Worm (Caenorhabditis elegans) whole organism, late embryonic: Measurements from ENCODE around the gene ZK512.8.

Experiments
- ceh-14 ChIP-seq: sonication (generic microtip); optimal IDR thresholded peaks from 2 replicates; lab custom pipeline; 2016; ENCODE audit warnings: missing genotype, missing genetic modification characterization, missing compliant biosample characterization
- ceh-34 ChIP-seq: sonication (generic microtip); optimal IDR thresholded peaks from 2 replicates; lab custom pipeline; 2016; ENCODE audit warnings: mild to moderate bottlenecking, missing genetic modification characterization, missing compliant biosample characterization
- ceh-48 ChIP-seq: sonication (generic microtip); optimal IDR thresholded peaks from 2 replicates; lab custom pipeline; 2016; ENCODE audit warnings: missing genetic modification characterization, inconsistent platforms, missing compliant biosample characterization
- dve-1 ChIP-seq: sonication (generic microtip); optimal IDR thresholded peaks from 2 replicates; lab custom pipeline; 2017; ENCODE audit warnings: antibody characterized with exemption, mild to moderate bottlenecking, missing genetic modification characterization, missing compliant biosample characterization
- elt-4 ChIP-seq: sonication (generic microtip); optimal IDR thresholded peaks from 2 replicates; lab custom pipeline; 2016; ENCODE audit warnings: missing genetic modification characterization, missing compliant biosample characterization
- ets-4 ChIP-seq: sonication (generic microtip); optimal IDR thresholded peaks from 2 replicates; lab custom pipeline; 2016; ENCODE audit warnings: missing genetic modification characterization, missing compliant biosample characterization
- hlh-13 ChIP-seq: fragments of 200-800 bp; sonication (Bioruptor generic); optimal IDR thresholded peaks from 2 replicates; lab custom pipeline; 2018; ENCODE audit warnings: mild to moderate bottlenecking, missing genetic modification characterization, missing compliant biosample characterization
- madf-2 ChIP-seq: sonication (generic microtip); optimal IDR thresholded peaks from 2 replicates; lab custom pipeline; 2017; ENCODE audit warnings: missing genetic modification characterization, missing compliant biosample characterization
- nhr-232 ChIP-seq: sonication (generic microtip); optimal IDR thresholded peaks from 2 replicates; lab custom pipeline; 2016; ENCODE audit warnings: missing genetic modification characterization, missing compliant biosample characterization
- npax-4 ChIP-seq: sonication (generic microtip); optimal IDR thresholded peaks from 2 replicates; lab custom pipeline; 2016; ENCODE audit warnings: missing genetic modification characterization, missing compliant biosample characterization
- ref-2 ChIP-seq: sonication (generic microtip); optimal IDR thresholded peaks from 2 replicates; lab custom pipeline; 2016; ENCODE audit warnings: missing genetic modification characterization, missing compliant biosample characterization
- rnt-1 ChIP-seq: sonication (generic microtip); optimal IDR thresholded peaks from 2 replicates; lab custom pipeline; 2016; ENCODE audit warnings: missing genetic modification characterization, missing compliant biosample characterization
- unc-86 ChIP-seq: sonication (generic microtip); optimal IDR thresholded peaks from 2 replicates; lab custom pipeline; 2016; ENCODE audit warnings: missing genetic modification characterization, missing compliant biosample characterization

- no peak for TF ChIP-seq hlh-13 (GFP tag; lab: Kevin White, UChicago)
- no peak for TF ChIP-seq ref-2 (tag; lab: Kevin White, UChicago)
- TF ChIP-seq elt-4 (tag; lab: Kevin White, UChicago) = no peak
- TF ChIP-seq ets-4 (tag; lab: Kevin White, UChicago) = no peak
- TF ChIP-seq madf-2 (tag; lab: Kevin White, UChicago) = no peak
- no peak for TF ChIP-seq npax-4 (tag; lab: Kevin White, UChicago)
- no peak for TF ChIP-seq unc-86 (tag; lab: Kevin White, UChicago)
- no peak for TF ChIP-seq dve-1 (tag; lab: Kevin White, UChicago)
- TF ChIP-seq rnt-1 (tag; lab: Kevin White, UChicago) = no peak
- TF ChIP-seq ceh-34 (tag; lab: Kevin White, UChicago) = no peak
- no peak for TF ChIP-seq nhr-232 (tag; lab: Kevin White, UChicago)
- no peak for TF ChIP-seq ceh-48 (tag; lab: Kevin White, UChicago)
- no peak for TF ChIP-seq ceh-14 (tag; lab: Kevin White, UChicago)
Measured at ce11 chrIII:9109726-9110125, 36.1 kb upstream of the ZK512.8 start.
